Fruit fly (Drosophila melanogaster) ovary, adult (tissue): Measurements from ENCODE around the gene CG43072.

Experiments used
- CG17801 ChIP-seq: fragments of 200-800 bp; optimal IDR thresholded peaks from 2 replicates; lab custom pipeline; 2019; ENCODE audit warnings: missing biosample characterization, mild to moderate bottlenecking, missing genetic modification characterization, moderate library complexity; ENCODE audit not compliant: partially characterized antibody

The CG43072 gene

DNA sequence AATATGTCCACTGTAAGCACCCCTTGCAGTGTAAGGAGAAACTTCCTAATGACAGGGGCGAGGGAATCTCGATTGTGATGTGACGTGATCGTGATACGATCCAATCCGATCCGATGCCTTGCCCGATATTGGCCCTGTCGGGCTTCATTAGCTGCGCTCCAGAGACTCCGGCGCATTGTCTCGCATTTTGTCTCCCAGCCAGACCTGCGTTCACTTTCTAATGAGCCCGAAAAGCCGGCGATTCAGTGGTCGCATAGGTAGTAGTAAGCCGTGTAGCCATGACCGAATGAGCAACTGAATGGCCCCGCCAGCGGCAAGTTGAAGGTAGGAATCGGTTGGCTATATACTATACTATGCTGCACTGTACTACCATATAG, 10.8 kb upstream of the CG43072 start:
- TF ChIP-seq CG17801 (GFP tag; lab: Kevin White, UChicago), result no peak

DNA sequence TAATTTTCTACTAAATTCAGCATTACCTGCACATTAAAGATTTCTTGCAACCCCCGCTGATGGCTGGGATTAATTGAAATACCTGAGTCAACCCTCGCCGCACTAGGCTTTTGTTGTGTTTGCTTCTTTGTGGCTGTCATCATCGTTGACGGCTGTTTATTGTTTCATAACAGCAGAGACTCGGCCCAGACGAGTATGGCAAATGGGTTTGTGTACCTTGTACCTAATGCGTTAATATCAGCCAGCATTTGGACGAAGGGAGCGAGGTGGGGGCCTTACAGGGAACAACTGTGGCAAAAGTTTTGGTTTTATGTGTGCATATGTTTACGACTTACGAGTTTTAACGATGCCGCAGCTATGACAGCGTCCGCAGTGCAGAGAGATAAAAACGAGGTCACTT, 9.8 kb upstream of the CG43072 start:
- no peak for TF ChIP-seq CG17801 (GFP tag; lab: Kevin White, UChicago)

- no peak for TF ChIP-seq CG17801 (GFP tag; lab: Kevin White, UChicago)
Observed at dm6 chr3L:21056290-21056689, 9.4 kb upstream of the CG43072 start.

- no peak for TF ChIP-seq CG17801 (GFP tag; lab: Kevin White, UChicago)
Observed at dm6 chr3L:21056792-21057567, 8.7 kb upstream of the CG43072 start.

DNA sequence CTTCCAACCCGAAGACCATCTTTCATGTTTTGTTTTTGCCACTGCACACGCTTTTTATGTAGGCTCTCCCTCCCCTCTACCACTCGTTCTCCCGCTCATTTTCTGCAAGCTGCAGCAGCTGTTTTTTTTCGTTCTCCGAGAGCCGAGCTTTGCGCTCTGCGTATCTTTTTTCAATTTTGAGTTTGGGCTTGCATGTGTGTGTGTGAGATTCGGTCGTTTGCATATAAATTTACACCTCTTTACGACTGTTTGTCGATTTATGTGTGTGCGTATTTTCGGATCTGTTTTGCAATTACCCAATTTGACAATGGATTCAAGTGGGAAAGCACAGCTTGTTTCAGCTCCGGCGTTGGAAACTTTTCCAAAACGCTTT, 8.1 kb upstream of the CG43072 start:
- TF ChIP-seq CG17801 (GFP tag; lab: Kevin White, UChicago), result no peak

DNA sequence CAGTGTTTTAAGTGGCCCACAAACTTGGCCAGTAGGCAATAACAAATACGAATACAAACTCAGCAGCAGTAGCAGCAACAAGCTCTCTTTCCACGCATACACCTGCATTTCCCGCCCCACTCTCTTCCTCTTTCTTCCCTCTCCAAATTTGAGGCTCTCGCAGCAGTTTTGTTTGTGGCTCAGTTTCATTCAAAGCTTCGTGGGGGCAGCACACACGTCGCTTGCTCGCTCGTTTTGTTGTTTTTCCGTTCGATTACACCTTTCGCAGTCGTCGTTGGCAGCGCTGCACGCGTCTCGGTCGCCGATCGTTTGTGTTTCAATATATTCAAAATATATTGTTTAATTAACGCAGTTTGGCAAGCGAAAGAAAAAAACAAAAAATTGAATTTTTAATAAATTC, 7.0 kb upstream of the CG43072 start:
- TF ChIP-seq CG17801 (GFP tag; lab: Kevin White, UChicago), result peak; percentile 33

DNA sequence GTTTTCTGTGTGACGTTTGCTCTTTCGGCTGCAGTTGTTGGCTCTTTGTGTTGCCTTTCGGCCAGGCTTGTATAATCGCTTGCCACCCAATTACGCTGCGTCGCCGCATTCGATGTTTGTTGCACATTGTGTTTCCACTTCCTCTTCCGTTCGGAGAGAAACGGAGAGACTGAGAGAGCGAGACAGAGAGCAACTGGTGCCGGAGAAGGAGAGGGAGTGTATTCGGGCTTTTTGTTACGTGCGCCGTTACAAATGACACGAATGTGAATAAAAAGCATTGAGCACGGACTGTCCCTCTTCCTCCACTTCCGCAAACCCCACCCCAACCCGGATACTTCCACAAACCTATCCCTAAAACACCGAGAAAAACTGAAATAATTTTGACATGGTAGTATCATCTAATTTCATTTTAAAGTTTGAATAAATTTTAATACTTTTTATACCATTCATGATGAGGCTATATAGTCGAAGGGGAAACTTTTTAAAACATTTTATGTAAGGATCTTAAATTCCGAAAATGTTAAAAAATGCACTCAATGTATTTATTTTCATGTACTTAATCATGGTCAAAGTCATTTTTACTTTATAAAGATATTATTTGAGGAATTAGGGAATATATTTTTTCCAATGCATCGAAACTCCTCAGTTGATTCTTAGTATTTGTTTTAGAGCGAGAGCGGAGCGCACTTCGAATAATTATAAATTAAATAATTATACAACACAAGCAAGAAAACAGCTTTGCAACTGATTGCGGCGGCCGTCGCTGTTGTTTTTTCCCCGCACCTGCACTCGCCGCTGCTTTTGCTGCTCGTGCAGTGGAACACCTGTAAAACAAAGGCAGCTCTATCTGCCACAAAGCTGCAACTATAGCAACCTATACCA, 5.2 kb upstream of the CG43072 start:
- TF ChIP-seq CG17801 (GFP tag; lab: Kevin White, UChicago), result peak; percentile 7

DNA sequence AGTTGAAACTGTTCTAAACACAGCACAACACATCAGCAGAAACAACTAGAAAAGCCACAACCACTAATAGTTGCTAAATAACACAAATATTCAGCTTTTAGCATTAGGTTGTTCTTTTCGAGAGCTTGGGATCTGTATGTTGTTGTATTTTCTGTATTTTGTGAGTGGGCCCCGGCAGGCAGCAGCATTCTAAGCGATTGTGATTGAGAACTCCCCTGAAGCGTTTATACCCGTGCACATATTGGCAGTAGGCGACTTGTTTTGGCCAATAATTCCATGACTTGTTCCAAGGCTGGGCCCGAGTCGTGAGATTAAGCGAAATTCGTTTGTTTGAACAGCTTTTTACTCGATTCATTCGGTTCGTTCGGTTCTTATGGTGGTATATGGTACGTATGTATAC, 3.7 kb upstream of the CG43072 start:
- no peak for TF ChIP-seq CG17801 (GFP tag; lab: Kevin White, UChicago)

DNA sequence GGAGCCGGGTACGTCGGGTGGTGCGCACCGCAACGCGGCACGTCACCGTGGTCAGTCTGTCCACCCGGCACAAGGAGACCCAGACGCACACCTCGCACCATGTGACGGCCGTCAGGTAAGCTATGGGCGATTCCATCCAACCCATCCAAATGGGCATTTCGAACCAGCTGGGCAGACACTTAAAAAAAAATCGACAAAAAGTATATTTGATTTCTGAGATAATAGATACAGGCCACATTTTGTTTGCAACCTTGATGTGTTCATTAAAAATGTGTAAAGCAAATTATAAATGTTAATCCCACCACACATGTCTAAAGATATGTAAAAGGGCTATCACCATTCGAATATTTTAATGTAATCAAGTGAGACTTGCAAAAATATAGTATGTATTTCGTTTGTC, 1.1 kb upstream of the CG43072 start:
- no peak for TF ChIP-seq CG17801 (GFP tag; lab: Kevin White, UChicago)

DNA sequence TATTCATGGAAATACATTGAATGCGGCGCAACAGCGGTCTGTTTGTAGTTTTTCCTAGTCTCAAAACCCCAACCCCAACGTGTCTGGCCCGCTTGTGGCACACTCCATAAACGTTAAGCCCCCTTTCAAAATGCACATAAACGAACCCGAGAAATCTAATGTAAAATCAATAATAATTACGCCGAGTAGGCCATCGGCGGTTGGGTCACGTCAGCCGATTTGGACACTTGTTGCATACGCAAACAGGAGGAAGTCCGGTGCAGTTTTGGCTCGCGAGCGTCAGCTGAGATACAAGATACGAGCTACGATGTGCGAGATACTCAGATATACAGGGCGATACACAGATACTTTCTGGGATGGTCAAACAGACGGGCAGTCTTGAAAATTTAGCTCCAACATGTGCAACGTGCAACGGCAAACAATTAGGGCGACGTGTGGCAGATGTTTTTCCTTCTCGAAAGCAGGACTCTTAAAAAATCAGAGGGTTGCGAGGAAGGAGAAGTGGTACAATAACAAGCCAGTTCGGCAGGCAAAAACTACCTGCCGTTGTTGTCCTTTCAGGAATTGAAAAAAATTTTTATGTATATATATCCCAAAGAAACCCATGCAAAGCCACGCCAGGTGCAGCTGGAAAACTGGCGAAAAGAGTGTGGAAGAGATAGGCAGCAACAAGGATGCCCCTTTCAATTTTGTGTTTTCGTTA, 709 bp downstream of the CG43072 start:
- no peak for TF ChIP-seq CG17801 (GFP tag; lab: Kevin White, UChicago)

DNA sequence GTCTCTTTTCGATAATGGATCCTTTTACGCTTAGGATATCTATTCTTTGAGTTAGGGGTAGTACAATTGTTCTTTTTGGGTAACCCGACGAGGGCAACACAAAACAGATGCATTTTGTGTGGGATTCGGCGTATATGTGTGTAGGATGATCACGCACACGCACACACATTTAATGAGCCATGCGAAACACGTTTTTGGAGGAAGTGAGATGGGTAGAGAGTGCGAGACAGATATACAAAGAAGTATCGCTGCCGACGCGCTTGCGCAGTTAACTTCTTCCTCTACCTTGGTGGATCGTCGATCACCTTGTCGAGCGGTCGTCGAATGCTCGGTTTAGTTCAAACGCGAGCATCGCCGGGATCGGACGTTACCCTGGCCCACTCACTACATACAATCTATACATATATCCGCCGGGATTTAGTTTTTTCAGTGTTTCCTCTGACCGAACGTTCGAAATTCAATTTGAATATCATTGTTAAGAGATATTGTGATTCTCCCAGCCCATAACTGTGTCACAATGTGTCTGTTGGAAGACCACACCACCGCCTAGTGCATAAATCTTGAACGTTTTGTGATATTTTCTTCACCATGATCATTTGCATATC, 2.0 kb downstream of the CG43072 start:
- TF ChIP-seq CG17801 (GFP tag; lab: Kevin White, UChicago), result no peak

- no peak for TF ChIP-seq CG17801 (GFP tag; lab: Kevin White, UChicago)
Observed at dm6 chr3L:21069453-21069852, 3.8 kb downstream of the CG43072 start.

dm6 chr3L:21070063-21070462, 4.4 kb downstream of the CG43072 start:
- TF ChIP-seq CG17801 (GFP tag; lab: Kevin White, UChicago), result no peak

DNA sequence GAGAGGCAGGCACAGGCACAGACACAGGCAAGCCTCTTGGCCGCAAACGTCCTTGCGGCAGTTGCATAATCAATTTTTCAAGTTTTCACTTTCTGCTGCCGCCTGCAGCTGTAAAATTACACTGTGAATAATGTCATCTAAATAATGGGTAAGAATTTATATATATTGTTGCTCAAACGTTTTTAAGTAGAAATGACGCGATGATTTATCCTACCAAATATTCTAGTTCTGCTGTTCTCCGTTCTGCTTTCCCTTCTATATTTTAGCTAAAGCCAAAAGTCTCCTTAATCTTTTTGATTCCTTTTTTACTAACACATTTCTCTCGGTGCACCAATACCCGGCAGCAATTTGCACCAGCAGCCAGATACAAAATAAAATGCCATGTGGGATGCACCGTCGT, 14.8 kb downstream of the CG43072 start:
- no peak for TF ChIP-seq CG17801 (GFP tag; lab: Kevin White, UChicago)

DNA sequence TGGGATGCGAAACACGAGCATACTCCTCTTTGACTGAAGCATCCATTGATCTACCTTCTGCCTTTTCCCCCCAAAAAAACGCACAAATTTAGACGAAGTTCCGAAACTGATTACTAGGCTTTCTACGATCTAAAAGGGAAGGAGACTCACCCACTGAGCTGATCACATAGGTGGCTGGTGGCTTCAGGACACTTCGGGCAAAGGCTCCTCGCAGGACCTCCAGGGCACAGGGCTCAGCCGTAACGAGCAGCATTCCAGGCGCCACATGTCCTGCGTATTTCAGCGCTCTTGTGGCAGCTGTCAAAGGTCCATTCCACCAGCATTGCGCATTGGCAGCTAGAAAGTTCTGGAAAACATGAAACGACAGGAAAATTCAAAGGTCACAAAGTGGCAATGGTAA, 23.2 kb downstream of the CG43072 start, which contains the start of gene CG33285:
Gene CG33285 (minus strand): TSS at position 101 of the 400 bp plus-strand sequence.
- TF ChIP-seq CG17801 (GFP tag; lab: Kevin White, UChicago), result no peak
